Worm (Caenorhabditis elegans) whole organism, L1 larva: ENCODE results near the gene C24H12.6.

Experiments
- C04F5.9 ChIP-seq: sonication (generic microtip); optimal IDR thresholded peaks from 2 replicates; lab custom pipeline; 2016; ENCODE audit warnings: missing genetic modification characterization, missing compliant biosample characterization
- ceh-63 ChIP-seq: fragments of 200-800 bp; sonication (Bioruptor generic); optimal IDR thresholded peaks from 2 replicates; lab custom pipeline; 2018; ENCODE audit warnings: mild to moderate bottlenecking, missing genetic modification characterization, missing compliant biosample characterization
- efl-1 ChIP-seq, 4 experiments: fragments of 150-350 bp; optimal IDR thresholded peaks in 3 of 4; peaks in 1 of 4; 1 replicate in 1 of 4; 2 replicates in 3 of 4; lab custom pipeline; 2014; ENCODE audit warnings: missing biosample characterization in 2 of 4, missing genetic modification characterization in 2 of 4, missing genetic modification reagents in 2 of 4
- hpl-2 ChIP-seq: fragments of 150-350 bp; optimal IDR thresholded peaks from 2 replicates; lab custom pipeline; 2014; ENCODE audit warnings: missing biosample characterization, missing genetic modification reagents, missing genetic modification characterization
- jun-1 ChIP-seq: fragments of 150-350 bp; optimal IDR thresholded peaks from 2 replicates; lab custom pipeline; 2014; ENCODE audit warnings: missing biosample characterization, missing genetic modification reagents, missing genetic modification characterization
- lin-15B ChIP-seq: fragments of 150-350 bp; sonication (generic microtip); optimal IDR thresholded peaks from 3 replicates; lab custom pipeline; 2014; ENCODE audit warnings: missing biosample characterization, missing genetic modification characterization
- lin-39 ChIP-seq: fragments of 150-350 bp; optimal IDR thresholded peaks from 2 replicates; lab custom pipeline; 2014; ENCODE audit warnings: missing biosample characterization, missing genetic modification reagents, missing genetic modification characterization
- nhr-28 ChIP-seq: fragments of 150-350 bp; optimal IDR thresholded peaks from 2 replicates; lab custom pipeline; 2014; ENCODE audit warnings: missing biosample characterization, missing genetic modification characterization
- unc-62 ChIP-seq: fragments of 150-350 bp; optimal IDR thresholded peaks from 2 replicates; lab custom pipeline; 2014; ENCODE audit warnings: missing biosample characterization, missing genetic modification reagents, missing genetic modification characterization
- zag-1 ChIP-seq: fragments of 150-350 bp; optimal IDR thresholded peaks from 2 replicates; lab custom pipeline; 2014; ENCODE audit warnings: missing biosample characterization, missing genetic modification characterization

DNA sequence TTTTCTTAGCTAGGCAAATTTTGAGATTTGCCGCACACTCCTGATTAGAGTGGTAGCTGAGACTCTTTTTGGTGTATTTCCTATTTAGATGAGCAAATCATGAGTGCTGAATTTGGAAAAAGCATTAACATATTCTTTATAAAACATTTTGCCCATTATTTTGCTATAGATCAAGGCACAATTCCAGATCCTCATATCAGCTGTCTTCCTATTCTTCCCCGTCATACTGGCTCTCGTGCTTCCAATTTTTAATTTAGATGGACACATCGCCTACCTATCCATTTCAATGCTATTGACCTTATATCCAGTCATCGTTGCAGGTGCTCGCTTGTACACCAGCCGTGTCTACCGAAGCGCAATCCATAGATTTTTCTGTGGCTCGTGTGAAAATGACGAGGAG, 38.7 kb downstream of the C24H12.6 start, which contains the start of gene C03H5.7:
- TF ChIP-seq jun-1 (tag; lab: Kevin White, UChicago) (no peak), lin-39 (no peak), zag-1 (tag; lab: Kevin White, UChicago) (no peak), lin-15B (no peak), unc-62 (GFP tag; lab: Kevin White, UChicago) (no peak), hpl-2 (GFP tag; lab: Kevin White, UChicago) (no peak), C04F5.9 (tag; lab: Kevin White, UChicago) (no peak), ceh-63 (GFP tag; lab: Kevin White, UChicago) (no peak), nhr-28 (tag; lab: Kevin White, UChicago) (no peak), efl-1 (optimal IDR thresholded peaks at IDR 0.05; lab: Kevin White, UChicago) (no peak), efl-1 (GFP tag; optimal IDR thresholded peaks at IDR 0.05 in 1 of 2; lab: Kevin White, UChicago) (no peak)
